Fruit fly (Drosophila melanogaster): Measurements from ENCODE around the gene CG14931.

- TF ChIP-seq Abd-B (GFP tag; optimal IDR thresholded peaks at IDR 0.05), result no peak
- no peak for TF ChIP-seq lola (GFP tag; optimal IDR thresholded peaks at IDR 0.05)
- no peak for TF ChIP-seq dmrt93B (GFP tag; optimal IDR thresholded peaks at IDR 0.05)
- no peak for TF ChIP-seq Dif (GFP tag; optimal IDR thresholded peaks at IDR 0.05; ENCODE audit: partially characterized antibody)
- no peak for TF ChIP-seq fru (GFP tag; optimal IDR thresholded peaks at IDR 0.05)
- no peak for TF ChIP-seq psq (GFP tag; optimal IDR thresholded peaks at IDR 0.05)
- no peak for TF ChIP-seq Vsx2 (GFP tag; optimal IDR thresholded peaks at IDR 0.05; ENCODE audit: partially characterized antibody)
- TF ChIP-seq h (GFP tag; optimal IDR thresholded peaks at IDR 0.05), result no peak
- TF ChIP-seq br (GFP tag; optimal IDR thresholded peaks at IDR 0.05), result no peak
- TF ChIP-seq foxo (GFP tag; optimal IDR thresholded peaks at IDR 0.05), result no peak
- no peak for TF ChIP-seq pan (optimal IDR thresholded peaks at IDR 0.05)
- TF ChIP-seq dl (GFP tag; optimal IDR thresholded peaks at IDR 0.05; ENCODE audit: insufficient read depth in 1 of 2, partially characterized antibody in 2 of 2), result no peak
- TF ChIP-seq OdsH (GFP tag; optimal IDR thresholded peaks at IDR 0.05), result no peak
These were observed 45.7 kb downstream of the CG14931 start, which contains the start of gene CG45011 for dm6 chr2L:11833786-11834185.
